Worm (Caenorhabditis elegans) whole organism, midembryonic: ENCODE results near the gene nfm-1.
A peak's percentile ranks its signal among the peaks of the same experiment; 100 is the strongest.

Source experiments
- T22C8.4 ChIP-seq: fragments of 200-800 bp; sonication (Bioruptor generic); IDR thresholded peaks from 2 replicates; pipeline ENCODE4 v1.3.6; 2022; ENCODE audit warnings: missing genetic modification characterization, missing compliant biosample characterization
- cog-1 ChIP-seq: sonication (generic microtip); optimal IDR thresholded peaks from 2 replicates; lab custom pipeline; 2016; ENCODE audit warnings: missing genetic modification characterization, missing compliant biosample characterization
- flt-1 ChIP-seq: fragments of 200-800 bp; sonication (Bioruptor generic); IDR thresholded peaks from 2 replicates; pipeline ENCODE4 v1.3.6; 2022; ENCODE audit warnings: missing genetic modification characterization, missing compliant biosample characterization
- klf-2 ChIP-seq: fragments of 200-800 bp; sonication (Bioruptor generic); conservative IDR thresholded peaks from 2 replicates; pipeline ENCODE4 v1.3.6; 2022; ENCODE audit warnings: missing genetic modification reagents, missing genetic modification characterization, missing compliant biosample characterization
- med-1 ChIP-seq: sonication (generic microtip); optimal IDR thresholded peaks from 2 replicates; lab custom pipeline; 2017; ENCODE audit warnings: missing genetic modification characterization, mild to moderate bottlenecking, missing compliant biosample characterization, antibody characterized with exemption, missing genetic modification reagents; ENCODE audit not compliant: insufficient read depth
- ref-1 ChIP-seq: fragments of 200-800 bp; sonication (Bioruptor generic); conservative IDR thresholded peaks from 2 replicates; pipeline ENCODE4 v1.3.6; 2022; ENCODE audit warnings: missing genetic modification reagents, missing genetic modification characterization, missing compliant biosample characterization
- tab-1 ChIP-seq: fragments of 200-800 bp; sonication (Bioruptor generic); IDR thresholded peaks from 2 replicates; pipeline ENCODE4 v1.3.6; 2022; ENCODE audit warnings: missing genetic modification characterization, missing compliant biosample characterization
- ztf-23 ChIP-seq: fragments of 200-800 bp; sonication (Bioruptor generic); IDR thresholded peaks from 2 replicates; pipeline ENCODE4 v1.3.6; 2022; ENCODE audit warnings: missing genetic modification reagents, missing genetic modification characterization, missing compliant biosample characterization
- ztf-29 ChIP-seq: fragments of 200-800 bp; sonication (Bioruptor generic); IDR thresholded peaks from 2 replicates; pipeline ENCODE4 v1.3.6; 2022; ENCODE audit warnings: missing genetic modification reagents, missing genetic modification characterization, missing compliant biosample characterization

The nfm-1 gene

ce11 chrIII:6164253-6164971 is 5.2 kb downstream of the nfm-1 start, which contains the start of gene F42A10.9:
Gene F42A10.9 (plus strand): TSS chrIII:6164573.
- TF ChIP-seq ref-1 (no peak), T22C8.4 (0 out of 2 replicates have a peak, but pooled peaks have one; percentile 16)

DNA sequence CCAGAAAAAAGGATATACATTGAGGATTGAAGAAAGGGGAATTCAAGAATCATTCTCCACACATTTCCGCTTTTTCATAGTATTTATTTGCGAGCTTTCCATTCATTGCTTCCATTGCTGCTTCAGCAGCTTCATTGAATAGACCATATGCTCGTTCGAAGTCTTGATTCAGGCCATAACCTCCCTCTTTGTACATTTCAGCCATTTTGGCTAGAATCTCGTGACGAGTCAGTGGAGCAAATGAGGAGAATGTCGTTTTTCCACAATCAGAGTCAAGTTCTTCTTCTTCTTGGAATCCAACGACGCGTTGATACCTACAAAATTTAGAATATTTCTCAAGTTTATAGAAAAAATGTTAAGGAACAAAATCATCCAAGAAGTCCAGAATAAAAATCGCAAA is 6.0 kb downstream of the nfm-1 start:
- TF ChIP-seq ztf-23 (GFP tag; lab: Robert Waterston, UW) (no peak), cog-1 (tag; lab: Kevin White, UChicago) (no peak), ztf-29 (GFP tag; lab: Robert Waterston, UW) (no peak), flt-1 (GFP tag; lab: Robert Waterston, UW) (no peak), T22C8.4 (no peak), tab-1 (GFP tag; lab: Robert Waterston, UW) (no peak), med-1 (no peak), ref-1 (no peak), klf-2 (GFP tag; lab: Robert Waterston, UW) (no peak)

ce11 chrIII:6166634-6167033 is 7.4 kb downstream of the nfm-1 start:
- no peak for TF ChIP-seq ref-1
- TF ChIP-seq ztf-29 (GFP tag; lab: Robert Waterston, UW) = no peak
- no peak for TF ChIP-seq med-1
- TF ChIP-seq klf-2 (GFP tag; lab: Robert Waterston, UW) = no peak
- TF ChIP-seq T22C8.4 = no peak
- no peak for TF ChIP-seq cog-1 (tag; lab: Kevin White, UChicago)
- TF ChIP-seq flt-1 (GFP tag; lab: Robert Waterston, UW) = no peak
- no peak for TF ChIP-seq tab-1 (GFP tag; lab: Robert Waterston, UW)
- TF ChIP-seq ztf-23 (GFP tag; lab: Robert Waterston, UW) = no peak

DNA sequence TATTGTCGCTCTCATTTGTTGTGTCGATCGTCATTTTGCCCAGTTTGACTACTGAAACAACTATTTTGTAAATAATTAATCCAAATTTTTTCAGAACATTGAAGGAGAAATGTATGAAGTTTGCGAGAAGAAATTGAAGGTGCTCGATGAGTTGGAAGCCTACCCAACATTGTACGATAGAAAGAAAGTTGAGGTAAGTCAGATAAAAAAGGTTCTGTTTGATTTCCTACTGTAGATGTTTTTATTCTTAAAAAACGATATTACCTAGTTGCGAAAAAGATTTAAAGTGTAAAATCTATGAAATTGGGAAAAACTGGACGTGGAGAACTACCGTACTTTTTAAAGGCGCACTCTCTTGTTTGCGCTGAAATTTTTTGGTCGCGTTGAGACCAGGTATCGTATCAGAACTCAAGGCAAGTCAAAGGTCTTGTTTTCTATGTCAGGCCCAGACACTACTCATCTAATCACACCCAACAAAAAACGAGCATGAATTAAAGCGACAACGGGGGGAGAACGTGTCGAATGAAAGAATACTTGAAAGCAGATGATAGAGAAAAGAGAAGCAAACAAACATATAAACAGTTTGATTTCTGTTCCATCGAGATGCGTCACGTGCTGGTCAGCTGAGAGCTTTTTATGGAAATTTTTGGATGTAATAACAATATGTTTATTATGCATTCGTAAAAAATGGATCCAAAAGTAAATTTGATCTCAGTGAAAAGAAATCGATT is 9.4 kb downstream of the nfm-1 start, which contains the start of gene efk-1:
efk-1 (minus strand) TSS at position 51 of the 731 bp plus-strand sequence.
- TF ChIP-seq ztf-29 (GFP tag; lab: Robert Waterston, UW) (no peak), ref-1 (no peak), T22C8.4 (no peak), cog-1 (tag; lab: Kevin White, UChicago) (no peak), ztf-23 (GFP tag; lab: Robert Waterston, UW) (no peak), klf-2 (GFP tag; lab: Robert Waterston, UW) (no peak), med-1 (no peak), flt-1 (GFP tag; lab: Robert Waterston, UW) (no peak), tab-1 (GFP tag; lab: Robert Waterston, UW) (no peak)

DNA sequence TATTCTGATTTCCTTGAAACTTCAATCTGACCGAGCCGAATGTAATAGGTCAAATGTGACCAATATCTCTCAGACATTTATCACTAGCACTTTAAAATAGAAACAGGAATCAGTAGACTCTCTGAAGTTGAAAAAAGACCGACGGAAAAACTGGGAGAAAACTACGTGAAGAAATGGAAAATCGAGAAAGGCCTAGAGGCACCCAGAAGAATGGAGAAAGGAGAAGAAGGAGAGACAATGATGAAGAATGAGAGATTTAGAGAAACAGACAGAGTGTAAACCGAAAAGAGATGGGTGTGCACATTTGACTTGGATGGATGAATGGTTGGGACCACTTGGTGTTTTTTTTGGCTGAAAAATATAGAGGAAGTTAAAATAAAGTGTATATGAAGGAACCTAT is 10.8 kb downstream of the nfm-1 start:
- TF ChIP-seq flt-1 (GFP tag; lab: Robert Waterston, UW) = no peak
- TF ChIP-seq med-1 = no peak
- TF ChIP-seq T22C8.4 = no peak
- no peak for TF ChIP-seq klf-2 (GFP tag; lab: Robert Waterston, UW)
- no peak for TF ChIP-seq ref-1
- no peak for TF ChIP-seq ztf-29 (GFP tag; lab: Robert Waterston, UW)
- no peak for TF ChIP-seq ztf-23 (GFP tag; lab: Robert Waterston, UW)
- TF ChIP-seq cog-1 (tag; lab: Kevin White, UChicago) = no peak
- no peak for TF ChIP-seq tab-1 (GFP tag; lab: Robert Waterston, UW)

DNA sequence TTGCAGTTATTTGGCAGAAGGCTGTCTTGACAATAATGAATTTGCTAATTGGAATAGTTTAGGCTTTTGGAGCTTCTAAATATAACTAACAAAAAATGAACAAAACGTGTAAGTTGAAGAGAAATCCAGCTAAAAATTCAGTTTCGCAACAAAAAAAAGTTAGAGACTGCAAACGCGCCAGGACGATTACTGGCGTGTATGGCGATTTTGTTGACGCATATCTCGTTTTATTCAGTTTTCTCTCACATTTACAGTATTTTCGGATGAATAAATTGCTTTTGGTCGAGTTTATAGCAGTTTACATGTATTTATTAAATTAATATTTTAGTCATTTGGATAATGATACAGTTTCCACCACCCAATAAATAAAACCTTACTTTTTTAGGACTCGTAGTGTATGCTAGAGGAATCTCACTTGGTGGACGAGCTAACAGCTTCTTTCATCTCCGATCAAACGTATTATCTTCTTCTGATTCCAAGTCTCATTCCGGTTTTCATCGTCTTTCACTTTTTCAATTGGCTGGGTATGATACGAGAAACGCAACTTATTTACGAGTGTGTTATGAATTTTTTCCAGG is 13.9 kb downstream of the nfm-1 start, which contains the start of the genes abcf-3 and F42A10.5:
abcf-3 (plus strand) TSS at position 384 of the 578 bp plus-strand sequence.
F42A10.5 (minus strand) TSS at position 458 of the 578 bp plus-strand sequence.
- TF ChIP-seq T22C8.4 (no peak), med-1 (no peak), flt-1 (GFP tag; lab: Robert Waterston, UW) (0 out of 2 replicates have a peak, but pooled peaks have one; percentile 45), cog-1 (tag; lab: Kevin White, UChicago) (no peak), tab-1 (GFP tag; lab: Robert Waterston, UW) (no peak), ztf-29 (GFP tag; lab: Robert Waterston, UW) (no peak)

DNA sequence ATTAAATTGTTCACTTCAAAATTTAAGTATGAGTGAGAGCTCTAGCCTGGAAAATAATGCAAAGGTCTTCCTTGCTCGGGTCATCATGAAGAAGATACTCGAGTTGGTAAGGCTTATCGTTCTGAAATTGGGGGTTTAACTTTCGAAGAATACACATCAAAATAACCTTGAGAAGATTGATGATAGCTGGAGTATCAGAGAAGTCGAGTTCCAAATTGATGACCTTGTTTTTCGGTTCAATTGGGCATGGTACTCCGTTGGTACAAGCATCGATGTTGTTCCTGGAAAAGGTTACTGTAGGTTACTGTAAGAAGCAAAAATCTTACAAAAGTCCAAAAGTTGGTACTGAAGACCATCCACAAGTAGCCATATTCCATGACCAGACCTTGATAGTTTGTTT is 16.9 kb downstream of the nfm-1 start:
- TF ChIP-seq klf-2 (GFP tag; lab: Robert Waterston, UW) (no peak), ztf-29 (GFP tag; lab: Robert Waterston, UW) (no peak), med-1 (no peak), ref-1 (no peak), flt-1 (GFP tag; lab: Robert Waterston, UW) (no peak), cog-1 (tag; lab: Kevin White, UChicago) (no peak), T22C8.4 (no peak), tab-1 (GFP tag; lab: Robert Waterston, UW) (no peak), ztf-23 (GFP tag; lab: Robert Waterston, UW) (no peak)

- TF ChIP-seq cog-1 (tag; lab: Kevin White, UChicago) = no peak
Measured at ce11 chrIII:6176761-6177160, 17.5 kb downstream of the nfm-1 start, which contains the start of gene F42A10.6. Gene F42A10.6 (minus strand): TSS chrIII:6176861.

ce11 chrIII:6177631-6178030 is 18.4 kb downstream of the nfm-1 start:
- TF ChIP-seq T22C8.4 = no peak
- TF ChIP-seq ref-1 = no peak
- TF ChIP-seq med-1 = no peak
- TF ChIP-seq ztf-23 (GFP tag; lab: Robert Waterston, UW) = no peak
- no peak for TF ChIP-seq ztf-29 (GFP tag; lab: Robert Waterston, UW)
- no peak for TF ChIP-seq flt-1 (GFP tag; lab: Robert Waterston, UW)
- TF ChIP-seq tab-1 (GFP tag; lab: Robert Waterston, UW) = no peak
- TF ChIP-seq klf-2 (GFP tag; lab: Robert Waterston, UW) = no peak
- no peak for TF ChIP-seq cog-1 (tag; lab: Kevin White, UChicago)
